Worm (Caenorhabditis elegans): Measurements from ENCODE around the gene Y66D12A.8.

DNA sequence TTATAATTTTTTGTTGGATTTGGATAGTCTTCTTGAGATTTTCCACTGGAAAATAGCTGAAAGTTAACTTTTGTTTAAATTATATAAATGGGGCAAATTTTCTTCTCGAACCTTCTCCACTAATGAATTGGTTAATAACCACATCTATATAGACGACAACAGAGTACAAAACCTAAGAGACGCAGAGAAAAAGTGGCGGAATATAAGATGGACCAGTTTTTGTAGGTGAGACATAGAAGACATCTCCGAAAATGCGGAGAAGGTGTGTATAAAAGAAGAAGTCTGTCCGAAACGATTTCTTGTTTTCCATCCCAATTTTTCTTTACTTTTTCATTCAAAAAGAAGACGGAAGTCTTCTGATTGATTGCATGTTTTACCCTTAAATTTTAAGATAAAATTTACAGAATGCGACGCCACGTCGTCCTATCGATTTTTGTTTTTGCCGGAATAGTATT is 50.8 kb downstream of the Y66D12A.8 start, which contains the start of gene gly-8:
- peak in 1 of 2 experiments; percentile 12 for TF ChIP-seq lsy-2 (tag; optimal IDR thresholded peaks at IDR 0.05)
- TF ChIP-seq snpc-4 (tag; optimal IDR thresholded peaks at IDR 0.05), result no peak
- TF ChIP-seq nhr-12 (tag; optimal IDR thresholded peaks at IDR 0.05), result no peak

All from whole organism, L2 larva.